Worm (Caenorhabditis elegans): ENCODE data around the gene F49C12.15.

- no peak for TF ChIP-seq unc-62 (GFP tag; optimal IDR thresholded peaks at IDR 0.05)
- no peak for TF ChIP-seq pha-4 (tag; optimal IDR thresholded peaks at IDR 0.05)
- no peak for TF ChIP-seq nhr-28 (tag; optimal IDR thresholded peaks at IDR 0.05)
Observed at ce11 chrIV:9319080-9319479, 5.2 kb upstream of the F49C12.15 start, which contains the start of the genes F49C12.11 and nemt-1.
